Fruit fly (Drosophila melanogaster): ENCODE data around the gene CG11583.

DNA sequence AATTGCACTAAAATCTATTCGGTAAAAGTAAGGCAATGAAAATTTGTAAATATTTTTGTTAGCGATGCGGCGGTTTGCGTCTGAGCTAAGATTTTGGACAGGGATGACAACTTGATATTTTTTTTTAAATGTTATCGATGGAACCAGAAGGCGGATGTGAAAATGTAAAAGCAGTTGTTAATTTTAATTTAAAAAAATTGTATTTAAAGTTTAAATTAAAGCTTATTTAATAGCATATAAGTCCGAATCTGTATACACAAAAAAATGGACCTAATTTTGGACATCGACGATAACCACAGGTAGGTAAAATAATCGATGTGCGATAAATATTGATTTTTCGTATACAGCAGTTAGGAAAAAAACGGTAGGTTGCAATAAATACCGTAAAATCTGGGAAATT, 20.2 kb downstream of the CG11583 start, which contains the start of the genes CG11586 and VhaM9.7-a:
- TF ChIP-seq Sin3A (optimal IDR thresholded peaks at IDR 0.05) (no peak), h (optimal IDR thresholded peaks at IDR 0.05) (no peak), ttk (optimal IDR thresholded peaks at IDR 0.05) (no peak), psq (optimal IDR thresholded peaks at IDR 0.05) (no peak), Myc (optimal IDR thresholded peaks at IDR 0.05) (no peak), insv (optimal IDR thresholded peaks at IDR 0.05) (no peak)

Data from Kc167 (cell line).